Fruit fly (Drosophila melanogaster) whole organism, prepupa: Measurements from ENCODE around the gene CG33252.

Source experiments
- Blimp-1 ChIP-seq: fragments of 200-800 bp; sonication (Bioruptor generic); optimal IDR thresholded peaks from 3 replicates; lab custom pipeline; 2017; ENCODE audit warnings: missing biosample characterization, missing genetic modification characterization, mild to moderate bottlenecking, moderate library complexity, missing genetic modification reagents
- CG10669 ChIP-seq: fragments of 200-800 bp; sonication (Bioruptor generic); optimal IDR thresholded peaks from 3 replicates; lab custom pipeline; 2018; ENCODE audit warnings: missing biosample characterization, mild to moderate bottlenecking, missing genetic modification characterization, moderate library complexity
- CG11294 ChIP-seq: fragments of 200-800 bp; sonication (Bioruptor generic); IDR thresholded peaks from 2 replicates; pipeline ENCODE4 v1.3.6; 2022; ENCODE audit warnings: missing biosample characterization, missing genetic modification characterization
- CG11762 ChIP-seq: fragments of 200-800 bp; sonication (Bioruptor generic); optimal IDR thresholded peaks from 3 replicates; lab custom pipeline; 2016; ENCODE audit warnings: missing biosample characterization, missing genetic modification characterization; ENCODE audit not compliant: insufficient read depth
- CG11902 ChIP-seq: fragments of 200-800 bp; sonication (Bioruptor generic); optimal IDR thresholded peaks from 3 replicates; lab custom pipeline; 2016; ENCODE audit warnings: missing biosample characterization, missing genetic modification characterization
- CG1621 ChIP-seq: fragments of 200-800 bp; sonication (Bioruptor generic); optimal IDR thresholded peaks from 3 replicates; lab custom pipeline; 2018; ENCODE audit warnings: missing biosample characterization, mild to moderate bottlenecking, missing genetic modification characterization
- CG16779 ChIP-seq: fragments of 200-800 bp; sonication (Bioruptor generic); optimal IDR thresholded peaks from 3 replicates; lab custom pipeline; 2017; ENCODE audit warnings: missing biosample characterization, mild to moderate bottlenecking, missing genetic modification characterization
- CG3032 ChIP-seq: fragments of 200-800 bp; optimal IDR thresholded peaks from 2 replicates; lab custom pipeline; 2019; ENCODE audit warnings: missing biosample characterization, mild to moderate bottlenecking, missing genetic modification characterization, moderate library complexity
- CG31627 ChIP-seq: fragments of 200-800 bp; sonication (Bioruptor generic); optimal IDR thresholded peaks from 3 replicates; lab custom pipeline; 2016; ENCODE audit warnings: missing biosample characterization, missing genetic modification characterization
- CG32006 ChIP-seq: fragments of 200-800 bp; sonication (Bioruptor generic); optimal IDR thresholded peaks from 3 replicates; lab custom pipeline; 2017; ENCODE audit warnings: missing biosample characterization, mild to moderate bottlenecking, missing genetic modification characterization
- CG34406 ChIP-seq: fragments of 200-800 bp; sonication (Bioruptor generic); optimal IDR thresholded peaks from 3 replicates; lab custom pipeline; 2016; ENCODE audit warnings: missing biosample characterization, missing genetic modification characterization
- CG3919 ChIP-seq: fragments of 200-800 bp; sonication (Bioruptor generic); optimal IDR thresholded peaks from 3 replicates; lab custom pipeline; 2016; ENCODE audit warnings: missing biosample characterization, missing genetic modification characterization
- CG4318 ChIP-seq: fragments of 200-800 bp; sonication (Bioruptor generic); optimal IDR thresholded peaks from 3 replicates; lab custom pipeline; 2017; ENCODE audit warnings: missing biosample characterization, mild to moderate bottlenecking, missing genetic modification characterization
- CG6163 ChIP-seq: fragments of 200-800 bp; sonication (Bioruptor generic); IDR thresholded peaks from 3 replicates; pipeline ENCODE4 v1.3.6; 2022; ENCODE audit warnings: missing biosample characterization, missing genetic modification characterization
- CG6276 ChIP-seq: fragments of 200-800 bp; sonication (Bioruptor generic); optimal IDR thresholded peaks from 2 replicates; lab custom pipeline; 2017; ENCODE audit warnings: missing biosample characterization, mild to moderate bottlenecking, missing genetic modification characterization
- CG6792 ChIP-seq: fragments of 200-800 bp; sonication (Bioruptor generic); optimal IDR thresholded peaks from 3 replicates; lab custom pipeline; 2016; ENCODE audit warnings: missing biosample characterization, missing genetic modification characterization
- CG7368 ChIP-seq: fragments of 200-800 bp; sonication (Bioruptor generic); optimal IDR thresholded peaks from 3 replicates; lab custom pipeline; 2016; ENCODE audit warnings: missing biosample characterization, missing genetic modification characterization
- CG8119 ChIP-seq: fragments of 200-800 bp; sonication (Bioruptor generic); IDR thresholded peaks from 3 replicates; pipeline ENCODE4 v1.3.6; 2022; ENCODE audit warnings: missing biosample characterization, missing genetic modification characterization
- CG8319 ChIP-seq: fragments of 200-800 bp; sonication (Bioruptor generic); optimal IDR thresholded peaks from 3 replicates; lab custom pipeline; 2016; ENCODE audit warnings: missing biosample characterization, missing genetic modification characterization
- CG8632 ChIP-seq: fragments of 200-800 bp; sonication (Bioruptor generic); optimal IDR thresholded peaks from 3 replicates; lab custom pipeline; 2016; ENCODE audit warnings: missing biosample characterization, missing genetic modification characterization
- CG9139 ChIP-seq: fragments of 200-800 bp; sonication (Bioruptor generic); optimal IDR thresholded peaks from 3 replicates; lab custom pipeline; 2017; ENCODE audit warnings: missing biosample characterization, mild to moderate bottlenecking, missing genetic modification characterization
- Eip75B ChIP-seq: fragments of 200-800 bp; sonication (Bioruptor generic); optimal IDR thresholded peaks from 3 replicates; lab custom pipeline; 2016; ENCODE audit warnings: missing biosample characterization, missing genetic modification characterization
- Ets21C ChIP-seq: fragments of 200-800 bp; sonication (Bioruptor generic); optimal IDR thresholded peaks from 3 replicates; lab custom pipeline; 2016; ENCODE audit warnings: missing biosample characterization, missing genetic modification characterization
- Ets96B ChIP-seq: fragments of 200-800 bp; optimal IDR thresholded peaks from 2 replicates; lab custom pipeline; 2019; ENCODE audit warnings: missing biosample characterization, mild to moderate bottlenecking, missing genetic modification characterization, moderate library complexity
- Gug ChIP-seq: fragments of 200-800 bp; sonication (Bioruptor generic); IDR thresholded peaks from 2 replicates; pipeline ENCODE4 v1.3.6; 2022; ENCODE audit warnings: missing biosample characterization, missing genetic modification characterization
- Hr38 ChIP-seq: sonication (Bioruptor generic); optimal IDR thresholded peaks from 2 replicates; lab custom pipeline; 2016; ENCODE audit warnings: missing biosample characterization, missing genetic modification characterization
- Hr39 ChIP-seq: fragments of 200-800 bp; sonication (Bioruptor generic); optimal IDR thresholded peaks from 2 replicates; lab custom pipeline; 2016; ENCODE audit warnings: missing biosample characterization, missing genetic modification characterization
- Hr4 ChIP-seq: fragments of 200-800 bp; sonication (Bioruptor generic); optimal IDR thresholded peaks from 3 replicates; lab custom pipeline; 2016; ENCODE audit warnings: missing biosample characterization, missing genetic modification characterization
- Met ChIP-seq: fragments of 200-800 bp; sonication (Bioruptor generic); optimal IDR thresholded peaks from 3 replicates; lab custom pipeline; 2016; ENCODE audit warnings: missing biosample characterization, missing genetic modification characterization
- OdsH ChIP-seq: fragments of 200-800 bp; sonication (Bioruptor generic); optimal IDR thresholded peaks from 3 replicates; lab custom pipeline; 2016; ENCODE audit warnings: missing biosample characterization, missing genetic modification characterization
- Smox ChIP-seq: fragments of 200-800 bp; sonication (Bioruptor generic); optimal IDR thresholded peaks from 3 replicates; lab custom pipeline; 2016; ENCODE audit warnings: missing biosample characterization, missing genetic modification characterization
- Sox102F ChIP-seq: fragments of 200-800 bp; sonication (Bioruptor generic); optimal IDR thresholded peaks from 2 replicates; lab custom pipeline; 2016; ENCODE audit warnings: missing biosample characterization, mild to moderate bottlenecking, missing genetic modification characterization
- Sox15 ChIP-seq: fragments of 200-800 bp; sonication (Bioruptor generic); optimal IDR thresholded peaks from 3 replicates; lab custom pipeline; 2016; ENCODE audit warnings: missing biosample characterization, missing genetic modification characterization
- acj6 ChIP-seq: fragments of 200-800 bp; sonication (Bioruptor generic); optimal IDR thresholded peaks from 3 replicates; lab custom pipeline; 2016; ENCODE audit warnings: missing biosample characterization, missing genetic modification characterization
- cyc ChIP-seq: fragments of 200-800 bp; sonication (Bioruptor generic); optimal IDR thresholded peaks from 3 replicates; lab custom pipeline; 2016; ENCODE audit warnings: missing biosample characterization, missing genetic modification characterization
- dac ChIP-seq: fragments of 200-800 bp; sonication (Bioruptor generic); optimal IDR thresholded peaks from 2 replicates; lab custom pipeline; 2017; ENCODE audit warnings: missing biosample characterization, mild to moderate bottlenecking, missing genetic modification characterization
- esn ChIP-seq: fragments of 200-800 bp; sonication (Bioruptor generic); optimal IDR thresholded peaks from 2 replicates; lab custom pipeline; 2016; ENCODE audit warnings: missing biosample characterization, mild to moderate bottlenecking, missing genetic modification characterization, moderate library complexity
- fd59A ChIP-seq: fragments of 200-800 bp; sonication (Bioruptor generic); optimal IDR thresholded peaks from 2 replicates; lab custom pipeline; 2017; ENCODE audit warnings: missing biosample characterization, mild to moderate bottlenecking, missing genetic modification characterization, missing genetic modification reagents
- fd85E ChIP-seq: fragments of 200-800 bp; sonication (Bioruptor generic); optimal IDR thresholded peaks from 3 replicates; lab custom pipeline; 2016; ENCODE audit warnings: missing biosample characterization, missing genetic modification characterization
- fkh ChIP-seq: fragments of 200-800 bp; sonication (Bioruptor generic); optimal IDR thresholded peaks from 3 replicates; lab custom pipeline; 2017; ENCODE audit warnings: missing biosample characterization, mild to moderate bottlenecking, missing genetic modification characterization, moderate library complexity
- lz ChIP-seq: fragments of 200-800 bp; sonication (Bioruptor generic); optimal IDR thresholded peaks from 3 replicates; lab custom pipeline; 2016; ENCODE audit warnings: missing biosample characterization, missing genetic modification characterization
- net ChIP-seq: fragments of 200-800 bp; sonication (Bioruptor generic); optimal IDR thresholded peaks from 3 replicates; lab custom pipeline; 2016; ENCODE audit warnings: missing biosample characterization, missing genetic modification characterization
- salr ChIP-seq, 2 experiments: fragments of 200-800 bp; sonication (Bioruptor generic); optimal IDR thresholded peaks; 3 replicates each; lab custom pipeline; 2016 to 2018; ENCODE audit warnings: missing biosample characterization in 2 of 2, missing genetic modification characterization in 2 of 2, mild to moderate bottlenecking in 1 of 2
- spab ChIP-seq: fragments of 200-800 bp; sonication (Bioruptor generic); optimal IDR thresholded peaks from 2 replicates; lab custom pipeline; 2017; ENCODE audit warnings: missing biosample characterization, mild to moderate bottlenecking, missing genetic modification characterization, missing genetic modification reagents
- ss ChIP-seq, 2 experiments: fragments of 200-800 bp; sonication (Bioruptor generic); optimal IDR thresholded peaks; 2 replicates in 1 of 2; 3 replicates in 1 of 2; lab custom pipeline; 2017 to 2018; ENCODE audit warnings: mild to moderate bottlenecking in 2 of 2, missing biosample characterization in 2 of 2, missing genetic modification characterization in 2 of 2, moderate library complexity in 1 of 2
- vri ChIP-seq: fragments of 200-800 bp; sonication (Bioruptor generic); optimal IDR thresholded peaks from 3 replicates; lab custom pipeline; 2016; ENCODE audit warnings: missing biosample characterization, mild to moderate bottlenecking, missing genetic modification characterization

CG33252 gene

dm6 chrX:16932820-16933386 lies 35.9 kb upstream of the CG33252 start (continued):
- TF ChIP-seq CG11762, result peak; percentile 29
- TF ChIP-seq dac (GFP tag; lab: Kevin White, UChicago), result no peak
- TF ChIP-seq Eip75B, result peak; percentile 18
- TF ChIP-seq salr (GFP tag; optimal IDR thresholded peaks at IDR 0.05; lab: Kevin White, UChicago), result peak in 1 of 2 experiments; percentile 23
- no peak for TF ChIP-seq CG9139 (GFP tag; lab: Kevin White, UChicago)
- no peak for TF ChIP-seq CG16779 (tag; lab: Kevin White, UChicago)
- TF ChIP-seq CG6792 (GFP tag; lab: Kevin White, UChicago), result no peak
- TF ChIP-seq CG11902 (GFP tag; lab: Kevin White, UChicago), result peak; percentile 10
- TF ChIP-seq fd59A (GFP tag; lab: Kevin White, UChicago), result no peak
- TF ChIP-seq CG7368 (GFP tag; lab: Kevin White, UChicago), result no peak
- no peak; the same call in 1 of the 2 replicates for TF ChIP-seq Gug
- no peak for TF ChIP-seq CG6163 (GFP tag; lab: Robert Waterston, UW)
- TF ChIP-seq fkh (GFP tag; lab: Kevin White, UChicago), result no peak
- peak; percentile 28 for TF ChIP-seq esn (GFP tag; lab: Kevin White, UChicago)
- no peak for TF ChIP-seq Sox102F
- no peak for TF ChIP-seq Sox15 (GFP tag; lab: Kevin White, UChicago)
- no peak for TF ChIP-seq Blimp-1 (GFP tag; lab: Kevin White, UChicago)
- no peak for TF ChIP-seq CG10669
- peak; percentile 6 for TF ChIP-seq CG3919 (GFP tag; lab: Kevin White, UChicago)
- no peak for TF ChIP-seq CG8319 (GFP tag; lab: Kevin White, UChicago)
- TF ChIP-seq CG8119 (GFP tag; lab: Robert Waterston, UW), result peak; percentile 62
- TF ChIP-seq acj6 (GFP tag; lab: Kevin White, UChicago), result peak; percentile 14
- TF ChIP-seq vri (GFP tag; lab: Kevin White, UChicago), result no peak
- no peak for TF ChIP-seq spab (GFP tag; lab: Kevin White, UChicago)
- TF ChIP-seq cyc, result peak; percentile 19
- peak; percentile 26 for TF ChIP-seq CG31627
- TF ChIP-seq CG11294 (GFP tag; lab: Robert Waterston, UW), result no peak
- peak; percentile 24 for TF ChIP-seq CG34406 (GFP tag; lab: Kevin White, UChicago)
- peak; percentile 11 for TF ChIP-seq lz (GFP tag; lab: Kevin White, UChicago)
- TF ChIP-seq CG6276 (GFP tag; lab: Kevin White, UChicago), result peak; percentile 28
- TF ChIP-seq CG8632, result no peak

DNA sequence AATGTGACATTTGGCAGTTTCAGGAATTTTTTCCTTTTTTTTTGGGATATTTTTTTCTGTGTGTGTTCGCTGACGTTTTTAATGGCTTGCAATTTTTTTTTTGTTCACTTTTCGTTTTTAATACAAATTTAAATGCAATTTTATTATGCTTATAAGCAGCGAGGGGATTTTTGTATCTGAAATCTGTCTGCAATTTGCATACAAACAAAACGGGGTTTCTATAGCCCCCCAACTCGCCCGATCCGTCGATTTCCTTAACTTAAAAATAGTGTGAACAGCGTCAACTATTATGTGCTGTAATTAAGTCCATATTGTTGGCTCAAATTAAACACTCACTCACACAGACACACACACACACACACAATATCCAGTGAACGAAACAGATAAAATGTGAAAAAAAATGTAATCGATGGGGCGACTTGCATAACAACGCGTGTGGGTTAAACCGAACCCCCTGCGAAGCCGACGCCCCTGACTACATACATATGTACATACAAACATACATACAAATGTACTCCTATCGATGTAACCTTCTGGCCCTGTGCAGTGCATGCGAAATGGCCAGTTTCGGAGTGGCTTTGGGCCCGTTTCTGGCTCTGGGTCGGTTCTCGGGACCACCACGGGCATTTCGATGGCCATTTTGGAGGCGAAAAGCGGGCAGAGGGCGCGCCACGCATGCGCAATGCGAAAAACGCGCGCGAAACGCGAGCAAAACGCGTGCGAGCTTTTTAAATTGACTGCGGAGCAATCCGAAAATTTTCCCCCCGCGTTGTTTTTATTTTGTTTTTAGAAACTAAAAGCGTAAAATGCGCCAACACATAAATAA lies 35.2 kb upstream of the CG33252 start:
- TF ChIP-seq Ets96B (tag; lab: Kevin White, UChicago) (peak; percentile 33), Ets21C (GFP tag; lab: Kevin White, UChicago) (no peak), CG11294 (GFP tag; lab: Robert Waterston, UW) (no peak), CG7368 (GFP tag; lab: Kevin White, UChicago) (peak; percentile 2), dac (GFP tag; lab: Kevin White, UChicago) (no peak), CG3919 (GFP tag; lab: Kevin White, UChicago) (peak; percentile 23), spab (GFP tag; lab: Kevin White, UChicago) (no peak), fd59A (GFP tag; lab: Kevin White, UChicago) (peak; percentile 25), OdsH (GFP tag; lab: Kevin White, UChicago) (peak; percentile 31), CG6792 (GFP tag; lab: Kevin White, UChicago) (no peak), Hr38 (GFP tag; lab: Kevin White, UChicago) (no peak), Hr39 (GFP tag; lab: Kevin White, UChicago) (peak; percentile 47), esn (GFP tag; lab: Kevin White, UChicago) (peak; percentile 13), fd85E (no peak), Met (GFP tag; lab: Kevin White, UChicago) (peak; percentile 30), CG1621 (tag; lab: Kevin White, UChicago) (no peak), CG3032 (tag; lab: Kevin White, UChicago) (no peak), Hr4 (no peak), salr (GFP tag; optimal IDR thresholded peaks at IDR 0.05; lab: Kevin White, UChicago) (no peak), CG32006 (GFP tag; lab: Kevin White, UChicago) (no peak), CG6163 (GFP tag; lab: Robert Waterston, UW) (peak; percentile 51; the same call in 2 of the 3 replicates), net (no peak), ss (GFP tag; optimal IDR thresholded peaks at IDR 0.05; lab: Kevin White, UChicago) (no peak), CG8319 (GFP tag; lab: Kevin White, UChicago) (no peak), Smox (GFP tag; lab: Kevin White, UChicago) (peak; percentile 39), CG4318 (GFP tag; lab: Kevin White, UChicago) (no peak), vri (GFP tag; lab: Kevin White, UChicago) (no peak), CG10669 (peak; percentile 13), Eip75B (peak; percentile 3)
